Worm (Caenorhabditis elegans) whole organism, young adult: ENCODE measurements around the gene clec-140.

Experiments used
- ceh-91 ChIP-seq: fragments of 200-800 bp; sonication (Bioruptor generic); IDR thresholded peaks from 2 replicates; pipeline ENCODE4 v1.3.6; 2022; ENCODE audit warnings: missing genetic modification reagents, missing genetic modification characterization, missing compliant biosample characterization
- egl-44 ChIP-seq: fragments of 200-800 bp; sonication (Bioruptor generic); IDR thresholded peaks from 2 replicates; pipeline ENCODE4 v1.3.6; 2022; ENCODE audit warnings: missing genetic modification reagents, missing genetic modification characterization, missing compliant biosample characterization
- pha-4 ChIP-seq: fragments of 150-350 bp; sonication (generic microtip); optimal IDR thresholded peaks from 2 replicates; lab custom pipeline; 2014; ENCODE audit warnings: missing biosample characterization, missing genetic modification reagents, missing genetic modification characterization
- xnd-1 ChIP-seq: sonication (generic microtip); optimal IDR thresholded peaks from 2 replicates; lab custom pipeline; 2016; ENCODE audit warnings: missing genotype, missing genetic modification reagents, missing genetic modification characterization, missing compliant biosample characterization
- zfh-2 ChIP-seq: fragments of 200-800 bp; sonication (Bioruptor generic); conservative IDR thresholded peaks from 2 replicates; pipeline ENCODE4 v1.3.6; 2022; ENCODE audit warnings: missing genetic modification reagents, missing genetic modification characterization, missing compliant biosample characterization

DNA sequence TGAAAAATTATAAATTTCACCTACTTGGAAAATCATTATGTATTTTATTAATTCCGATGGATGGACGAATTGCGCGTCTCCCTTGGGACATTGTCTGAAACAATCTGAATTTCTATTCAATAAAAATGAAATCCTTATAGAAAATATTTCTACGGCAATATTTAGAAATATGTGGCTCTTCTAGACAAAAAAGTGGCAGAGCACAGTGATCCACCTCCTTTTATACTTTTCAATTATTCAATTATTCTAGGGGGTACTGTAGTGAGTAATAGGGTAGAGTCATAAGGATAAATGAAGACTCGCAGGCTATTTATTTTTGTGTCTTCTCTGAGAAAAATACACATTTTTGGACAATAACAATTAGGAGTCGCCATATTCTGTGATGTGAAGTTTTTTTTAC is 9.7 kb upstream of the clec-140 start, which contains the start of gene T05A7.12:
- TF ChIP-seq pha-4 (tag; lab: Kevin White, UChicago) (no peak), egl-44 (GFP tag; lab: Robert Waterston, UW) (no peak), zfh-2 (GFP tag; lab: Robert Waterston, UW) (no peak), xnd-1 (tag; lab: Kevin White, UChicago) (no peak), ceh-91 (GFP tag; lab: Robert Waterston, UW) (no peak)
